Fruit fly (Drosophila melanogaster) whole organism, embryonic: ENCODE results near the gene CCDC151.

ENCODE experiments used
- Bdp1 ChIP-seq: fragments of 200-800 bp; sonication (Bioruptor generic); optimal IDR thresholded peaks from 3 replicates; lab custom pipeline; 2016; ENCODE audit warnings: missing biosample characterization, missing genetic modification characterization
- CG11247 ChIP-seq: fragments of 200-800 bp; sonication (Bioruptor generic); IDR thresholded peaks from 2 replicates; pipeline ENCODE4 v1.3.6; 2022; ENCODE audit warnings: missing biosample characterization, missing genetic modification characterization
- CG11504 ChIP-seq: fragments of 200-800 bp; sonication (Bioruptor generic); optimal IDR thresholded peaks from 3 replicates; lab custom pipeline; 2019; ENCODE audit warnings: missing biosample characterization, mild to moderate bottlenecking, missing genetic modification characterization, moderate library complexity
- CG12071 ChIP-seq: fragments of 200-800 bp; sonication (Bioruptor generic); optimal IDR thresholded peaks from 3 replicates; lab custom pipeline; 2018; ENCODE audit warnings: missing biosample characterization, mild to moderate bottlenecking, missing genetic modification characterization
- CG15479 ChIP-seq: fragments of 200-800 bp; sonication (Bioruptor generic); optimal IDR thresholded peaks from 3 replicates; lab custom pipeline; 2019; ENCODE audit warnings: missing biosample characterization, mild to moderate bottlenecking, missing genetic modification characterization, moderate library complexity
- CG17186 ChIP-seq: fragments of 200-800 bp; sonication (Bioruptor generic); optimal IDR thresholded peaks from 3 replicates; lab custom pipeline; 2017; ENCODE audit warnings: missing biosample characterization, missing genetic modification reagents, missing genetic modification characterization
- CG1792 ChIP-seq: fragments of 200-800 bp; sonication (Bioruptor generic); optimal IDR thresholded peaks from 2 replicates; lab custom pipeline; 2016; ENCODE audit warnings: missing biosample characterization, missing genetic modification characterization
- CG2116 ChIP-seq: fragments of 200-800 bp; sonication (Bioruptor generic); optimal IDR thresholded peaks from 3 replicates; lab custom pipeline; 2018; ENCODE audit warnings: missing biosample characterization, mild to moderate bottlenecking, missing genetic modification characterization
- CG2202 ChIP-seq: fragments of 200-800 bp; sonication (Bioruptor generic); optimal IDR thresholded peaks from 2 replicates; lab custom pipeline; 2018; ENCODE audit warnings: missing biosample characterization, mild to moderate bottlenecking, missing genetic modification characterization
- CG2889 ChIP-seq: fragments of 200-800 bp; sonication (Bioruptor generic); IDR thresholded peaks from 3 replicates; pipeline ENCODE4 v1.3.6; 2022; ENCODE audit warnings: missing biosample characterization, missing genetic modification characterization
- CG31441 ChIP-seq: fragments of 200-800 bp; sonication (Bioruptor generic); IDR thresholded peaks from 2 replicates; pipeline ENCODE4 v1.3.6; 2022; ENCODE audit warnings: missing biosample characterization, missing genetic modification characterization
- CG3995 ChIP-seq: fragments of 200-800 bp; sonication (Bioruptor generic); optimal IDR thresholded peaks from 3 replicates; lab custom pipeline; 2016; ENCODE audit warnings: missing biosample characterization, missing genetic modification characterization
- CG4328 ChIP-seq: fragments of 200-800 bp; sonication (Bioruptor generic); optimal IDR thresholded peaks from 3 replicates; lab custom pipeline; 2017; ENCODE audit warnings: missing biosample characterization, missing genetic modification reagents, missing genetic modification characterization
- CG4707 ChIP-seq: fragments of 200-800 bp; sonication (Bioruptor generic); optimal IDR thresholded peaks from 2 replicates; lab custom pipeline; 2018; ENCODE audit warnings: missing biosample characterization, mild to moderate bottlenecking, missing genetic modification characterization, moderate library complexity
- CG6175 ChIP-seq: fragments of 200-800 bp; sonication (Bioruptor generic); IDR thresholded peaks from 3 replicates; pipeline ENCODE4 v1.3.6; 2022; ENCODE audit warnings: missing biosample characterization, missing genetic modification characterization
- CG7357 ChIP-seq: fragments of 200-800 bp; sonication (Bioruptor generic); IDR thresholded peaks from 3 replicates; pipeline ENCODE4 v1.3.6; 2022; ENCODE audit warnings: missing biosample characterization, missing genetic modification characterization
- CG7786 ChIP-seq: fragments of 200-800 bp; sonication (Bioruptor generic); optimal IDR thresholded peaks from 2 replicates; lab custom pipeline; 2016; ENCODE audit warnings: missing biosample characterization, missing genetic modification characterization
- CG7963 ChIP-seq: fragments of 200-800 bp; sonication (Bioruptor generic); IDR thresholded peaks from 3 replicates; pipeline ENCODE4 v1.3.6; 2022; ENCODE audit warnings: missing biosample characterization, missing genetic modification characterization; ENCODE audit not compliant: partially characterized antibody
- CG8388 ChIP-seq: fragments of 200-800 bp; sonication (Bioruptor generic); optimal IDR thresholded peaks from 2 replicates; lab custom pipeline; 2019; ENCODE audit warnings: missing biosample characterization, mild to moderate bottlenecking, missing genetic modification characterization, moderate library complexity
- CG9727 ChIP-seq: fragments of 200-800 bp; sonication (Bioruptor generic); optimal IDR thresholded peaks from 3 replicates; lab custom pipeline; 2017; ENCODE audit warnings: missing biosample characterization, mild to moderate bottlenecking, missing genetic modification characterization
- CG9932 ChIP-seq: fragments of 200-800 bp; sonication (Bioruptor generic); IDR thresholded peaks from 2 replicates; pipeline ENCODE4 v1.3.6; 2022; ENCODE audit warnings: missing biosample characterization, missing genetic modification characterization
- Dek ChIP-seq: fragments of 200-800 bp; sonication (Bioruptor generic); optimal IDR thresholded peaks from 3 replicates; lab custom pipeline; 2019; ENCODE audit warnings: missing biosample characterization, mild to moderate bottlenecking, missing genetic modification characterization, moderate library complexity
- ERR ChIP-seq: fragments of 200-800 bp; sonication (Bioruptor generic); optimal IDR thresholded peaks from 2 replicates; lab custom pipeline; 2016; ENCODE audit warnings: missing biosample characterization, missing genetic modification characterization
- Hr3 ChIP-seq: fragments of 200-800 bp; sonication (Bioruptor generic); optimal IDR thresholded peaks from 3 replicates; lab custom pipeline; 2016; ENCODE audit warnings: missing biosample characterization, missing genetic modification characterization
- Hr51 ChIP-seq, 2 experiments: fragments of 200-800 bp; sonication (Bioruptor generic); optimal IDR thresholded peaks; 2 replicates in 1 of 2; 3 replicates in 1 of 2; lab custom pipeline; 2016 to 2018; ENCODE audit warnings: missing biosample characterization in 2 of 2, missing genetic modification characterization in 2 of 2, mild to moderate bottlenecking in 1 of 2, moderate library complexity in 1 of 2
- Hsf ChIP-seq: fragments of 200-800 bp; sonication (Bioruptor generic); optimal IDR thresholded peaks from 3 replicates; lab custom pipeline; 2016; ENCODE audit warnings: missing biosample characterization, missing genetic modification characterization
- Max ChIP-seq: fragments of 200-800 bp; sonication (Bioruptor generic); optimal IDR thresholded peaks from 2 replicates; lab custom pipeline; 2016; ENCODE audit warnings: missing biosample characterization, mild to moderate bottlenecking, missing genetic modification characterization
- Mes4 ChIP-seq: fragments of 200-800 bp; sonication (Bioruptor generic); optimal IDR thresholded peaks from 2 replicates; lab custom pipeline; 2016; ENCODE audit warnings: missing biosample characterization, missing genetic modification characterization
- Myb ChIP-seq: fragments of 200-800 bp; sonication (Bioruptor generic); optimal IDR thresholded peaks from 2 replicates; lab custom pipeline; 2016; ENCODE audit warnings: missing biosample characterization, missing genetic modification characterization
- NC2β ChIP-seq: fragments of 200-800 bp; sonication (Bioruptor generic); optimal IDR thresholded peaks from 2 replicates; lab custom pipeline; 2016; ENCODE audit warnings: missing biosample characterization, missing genetic modification characterization
- Xrp1 ChIP-seq: fragments of 200-800 bp; sonication (Bioruptor generic); IDR thresholded peaks from 2 replicates; pipeline ENCODE4 v1.3.6; 2022; ENCODE audit warnings: missing biosample characterization, missing genetic modification characterization
- bab2 ChIP-seq: fragments of 200-800 bp; sonication (Bioruptor generic); optimal IDR thresholded peaks from 2 replicates; lab custom pipeline; 2016; ENCODE audit warnings: missing biosample characterization, missing genetic modification characterization
- br ChIP-seq: fragments of >200 bp; optimal IDR thresholded peaks from 2 replicates; lab custom pipeline; 2017
- crol ChIP-seq: fragments of 200-800 bp; sonication (Bioruptor generic); IDR thresholded peaks from 2 replicates; pipeline ENCODE4 v1.3.6; 2022; ENCODE audit warnings: missing biosample characterization, missing genetic modification characterization
- dm ChIP-seq: fragments of 200-800 bp; sonication (Bioruptor generic); optimal IDR thresholded peaks from 3 replicates; lab custom pipeline; 2016; ENCODE audit warnings: missing biosample characterization, missing genetic modification characterization
- fd102C ChIP-seq: fragments of 200-800 bp; sonication (Bioruptor generic); optimal IDR thresholded peaks from 2 replicates; lab custom pipeline; 2018; ENCODE audit warnings: missing biosample characterization, mild to moderate bottlenecking, missing genetic modification characterization, moderate library complexity
- her ChIP-seq: fragments of 200-800 bp; sonication (Bioruptor generic); optimal IDR thresholded peaks from 2 replicates; lab custom pipeline; 2016; ENCODE audit warnings: missing biosample characterization, missing genetic modification characterization
- kni ChIP-seq: fragments of 200-800 bp; sonication (Bioruptor generic); optimal IDR thresholded peaks from 3 replicates; lab custom pipeline; 2017; ENCODE audit warnings: mild to moderate bottlenecking, missing biosample characterization, missing genetic modification reagents, missing genetic modification characterization
- lmd ChIP-seq: fragments of 200-800 bp; sonication (Bioruptor generic); IDR thresholded peaks from 2 replicates; pipeline ENCODE4 v1.3.6; 2022; ENCODE audit warnings: missing biosample characterization, missing genetic modification characterization
- nerfin-1 ChIP-seq: fragments of 200-800 bp; sonication (Bioruptor generic); optimal IDR thresholded peaks from 3 replicates; lab custom pipeline; 2019; ENCODE audit warnings: missing biosample characterization, mild to moderate bottlenecking, missing genetic modification characterization, moderate library complexity
- nerfin-2 ChIP-seq: fragments of 200-800 bp; sonication (Bioruptor generic); IDR thresholded peaks from 2 replicates; pipeline ENCODE4 v1.3.6; 2022; ENCODE audit warnings: missing biosample characterization, missing genetic modification characterization; ENCODE audit not compliant: partially characterized antibody
- pan ChIP-seq, 4 experiments: fragments of >200 bp in 3 of 4; fragments of 200-800 bp in 1 of 4; sonication (Bioruptor generic) in 1 of 4; optimal IDR thresholded peaks in 3 of 4; IDR thresholded peaks in 1 of 4; 2 replicates each; pipeline versions ENCODE4 v1.3.6 to Lab custom; 2017 to 2022; ENCODE audit warnings: missing biosample characterization in 2 of 4, missing genetic modification characterization in 2 of 4, mixed read lengths in 1 of 4
- pita ChIP-seq: fragments of 200-800 bp; sonication (Bioruptor generic); optimal IDR thresholded peaks from 2 replicates; lab custom pipeline; 2017; ENCODE audit warnings: missing biosample characterization, mild to moderate bottlenecking, missing genetic modification characterization
- scrt ChIP-seq: fragments of 200-800 bp; sonication (Bioruptor generic); optimal IDR thresholded peaks from 2 replicates; lab custom pipeline; 2018; ENCODE audit warnings: missing biosample characterization, mild to moderate bottlenecking, missing genetic modification characterization, moderate library complexity
- slou ChIP-seq: fragments of 200-800 bp; sonication (Bioruptor generic); optimal IDR thresholded peaks from 3 replicates; lab custom pipeline; 2016; ENCODE audit warnings: missing biosample characterization, missing genetic modification characterization
- unc-4 ChIP-seq: fragments of 200-800 bp; sonication (Bioruptor generic); IDR thresholded peaks from 2 replicates; pipeline ENCODE4 v1.3.6; 2022; ENCODE audit warnings: missing biosample characterization, missing genetic modification characterization; ENCODE audit not compliant: partially characterized antibody
- vnd ChIP-seq: fragments of 200-800 bp; sonication (Bioruptor generic); IDR thresholded peaks from 3 replicates; pipeline ENCODE4 v1.3.6; 2022; ENCODE audit warnings: missing biosample characterization, missing genetic modification characterization; ENCODE audit not compliant: partially characterized antibody
- zen ChIP-seq: fragments of 200-800 bp; sonication (Bioruptor generic); optimal IDR thresholded peaks from 3 replicates; lab custom pipeline; 2018; ENCODE audit warnings: missing biosample characterization, mild to moderate bottlenecking, missing genetic modification characterization, moderate library complexity

The CCDC151 gene

dm6 chr3L:11921213-11921612 is 40.0 kb downstream of the CCDC151 start, which contains the start of gene CG11588:
TSS of gene CG11588 (plus strand) at chr3L:11921513.
- TF ChIP-seq Xrp1 (GFP tag; lab: Robert Waterston, UW) (no peak), CG4328 (GFP tag; lab: Kevin White, UChicago) (no peak), CG6175 (GFP tag; lab: Robert Waterston, UW) (no peak), Myb (GFP tag; lab: Kevin White, UChicago) (no peak), dm (GFP tag; lab: Kevin White, UChicago) (no peak), ERR (GFP tag; lab: Kevin White, UChicago) (no peak), pan (optimal IDR thresholded peaks at IDR 0.05; lab: Kevin White, UChicago) (no peak), pan (GFP tag; optimal IDR thresholded peaks at IDR 0.05 in 1 of 2, IDR thresholded peaks at IDR 0.05 in 1 of 2) (no peak), slou (GFP tag; lab: Kevin White, UChicago) (no peak), CG9932 (GFP tag; lab: Robert Waterston, UW) (no peak), CG4707 (GFP tag; lab: Kevin White, UChicago) (no peak), nerfin-2 (GFP tag; lab: Robert Waterston, UW) (no peak), fd102C (GFP tag; lab: Kevin White, UChicago) (no peak), nerfin-1 (tag; lab: Kevin White, UChicago) (no peak), crol (GFP tag; lab: Robert Waterston, UW) (no peak), br (lab: Kevin White, UChicago) (no peak), Max (no peak), CG12071 (no peak), Hr51 (GFP tag; optimal IDR thresholded peaks at IDR 0.05; lab: Kevin White, UChicago) (no peak), lmd (GFP tag; lab: Robert Waterston, UW) (no peak)

dm6 chr3L:11924657-11925056 is 43.5 kb downstream of the CCDC151 start, which contains the start of gene SdhAL:
TSS of gene SdhAL (minus strand) at chr3L:11924757.
- TF ChIP-seq bab2 (GFP tag; lab: Kevin White, UChicago) (no peak), kni (GFP tag; lab: Kevin White, UChicago) (no peak), pita (GFP tag; lab: Kevin White, UChicago) (no peak), Bdp1 (no peak), CG17186 (GFP tag; lab: Kevin White, UChicago) (no peak), CG2202 (tag; lab: Kevin White, UChicago) (no peak), Myb (GFP tag; lab: Kevin White, UChicago) (no peak)

- TF ChIP-seq scrt (GFP tag; lab: Kevin White, UChicago) (no peak), fd102C (GFP tag; lab: Kevin White, UChicago) (no peak), her (GFP tag; lab: Kevin White, UChicago) (no peak), Hr3 (no peak), br (lab: Kevin White, UChicago) (no peak), CG6175 (GFP tag; lab: Robert Waterston, UW) (no peak), CG15479 (GFP tag; lab: Kevin White, UChicago) (peak; percentile 79), CG3995 (GFP tag; lab: Kevin White, UChicago) (no peak), Mes4 (GFP tag; lab: Kevin White, UChicago) (no peak), unc-4 (GFP tag; lab: Robert Waterston, UW) (no peak), zen (tag; lab: Kevin White, UChicago) (peak; percentile 90), CG7357 (GFP tag; lab: Robert Waterston, UW) (no peak), CG11247 (0 out of 2 replicates have a peak, but pooled peaks have one; percentile 2), CG1792 (GFP tag; lab: Kevin White, UChicago) (no peak), vnd (GFP tag; lab: Robert Waterston, UW) (no peak), CG11504 (no peak), Dek (tag; lab: Kevin White, UChicago) (no peak), CG7786 (no peak), CG2116 (GFP tag; lab: Kevin White, UChicago) (no peak), Hsf (no peak), NC2β (GFP tag; lab: Kevin White, UChicago) (no peak), CG2889 (GFP tag; lab: Robert Waterston, UW) (no peak), CG8388 (no peak), CG7963 (GFP tag; lab: Robert Waterston, UW) (no peak), CG9727 (GFP tag; lab: Kevin White, UChicago) (no peak), CG31441 (GFP tag; lab: Robert Waterston, UW) (no peak)
Observed at dm6 chr3L:11925382-11925781, 44.2 kb downstream of the CCDC151 start.
